Fruit fly (Drosophila melanogaster) ovary, adult (tissue): ENCODE results near the gene ClpX.

ENCODE experiments used
- CG17801 ChIP-seq: fragments of 200-800 bp; optimal IDR thresholded peaks from 2 replicates; lab custom pipeline; 2019; ENCODE audit warnings: missing biosample characterization, mild to moderate bottlenecking, missing genetic modification characterization, moderate library complexity; ENCODE audit not compliant: partially characterized antibody

ClpX gene

DNA sequence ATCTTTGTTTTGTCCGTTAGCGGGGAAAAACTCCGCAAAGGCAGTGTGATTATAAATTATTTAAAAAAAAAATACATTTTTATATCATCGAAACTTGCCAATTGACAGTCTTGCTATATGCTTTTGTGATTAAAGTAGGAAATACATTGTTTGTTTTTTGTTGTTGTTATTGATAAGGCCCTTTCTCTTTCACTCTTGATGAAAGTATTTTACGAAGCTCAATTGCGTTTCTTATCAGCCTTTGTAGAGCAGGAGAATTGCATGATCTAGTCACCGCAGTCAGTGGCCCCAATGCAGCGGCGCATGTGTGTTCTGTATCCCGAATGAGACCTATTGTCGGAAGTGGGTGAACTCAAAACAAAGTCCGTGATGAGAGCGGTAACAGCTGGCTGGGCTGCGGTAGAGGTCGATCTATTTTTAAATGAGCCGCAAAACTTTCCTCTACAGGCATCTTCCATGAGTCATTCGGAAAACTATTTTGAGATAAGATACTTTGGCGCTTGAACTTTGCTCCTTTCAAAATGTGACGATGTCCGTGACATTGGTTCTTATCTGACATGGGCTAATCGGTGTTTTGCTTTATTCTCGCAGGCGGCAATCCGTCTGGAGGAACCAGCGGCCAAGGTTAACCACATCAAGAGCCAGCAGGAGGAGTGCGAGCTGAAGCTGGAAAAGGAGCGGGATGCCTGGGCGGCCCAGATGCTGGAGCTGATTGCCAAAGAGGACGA is 7.0 kb upstream of the ClpX start:
- TF ChIP-seq CG17801 = no peak

DNA sequence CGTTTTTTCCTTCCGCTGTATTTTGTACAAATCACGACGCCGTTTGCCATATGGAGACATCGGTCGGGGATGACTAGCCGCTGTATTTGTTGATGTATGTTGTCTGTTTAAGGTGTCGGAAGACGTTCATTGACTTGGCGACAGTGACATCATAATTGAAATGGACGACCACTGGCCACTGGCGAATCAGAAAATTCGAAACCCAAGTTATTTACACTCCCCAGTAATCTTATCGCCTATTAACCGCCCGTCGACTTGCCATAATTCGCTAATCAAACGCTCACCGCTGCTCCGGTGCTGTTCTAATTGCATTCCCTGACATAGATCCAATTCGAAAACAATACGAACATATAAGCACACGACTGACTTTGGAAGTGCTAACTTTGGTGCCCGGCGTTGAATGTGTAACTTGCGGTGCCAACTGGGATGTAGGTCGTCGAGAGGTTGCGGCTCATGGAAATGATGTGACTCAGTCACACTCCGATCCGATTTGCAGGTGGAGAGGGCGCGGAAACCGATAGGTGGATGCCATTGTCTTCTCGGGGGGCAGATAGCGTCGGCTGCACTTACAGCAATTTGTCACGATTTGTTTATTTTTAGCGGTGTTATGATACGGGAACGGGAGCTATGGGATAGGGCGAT is 6.2 kb upstream of the ClpX start:
- no peak for TF ChIP-seq CG17801

DNA sequence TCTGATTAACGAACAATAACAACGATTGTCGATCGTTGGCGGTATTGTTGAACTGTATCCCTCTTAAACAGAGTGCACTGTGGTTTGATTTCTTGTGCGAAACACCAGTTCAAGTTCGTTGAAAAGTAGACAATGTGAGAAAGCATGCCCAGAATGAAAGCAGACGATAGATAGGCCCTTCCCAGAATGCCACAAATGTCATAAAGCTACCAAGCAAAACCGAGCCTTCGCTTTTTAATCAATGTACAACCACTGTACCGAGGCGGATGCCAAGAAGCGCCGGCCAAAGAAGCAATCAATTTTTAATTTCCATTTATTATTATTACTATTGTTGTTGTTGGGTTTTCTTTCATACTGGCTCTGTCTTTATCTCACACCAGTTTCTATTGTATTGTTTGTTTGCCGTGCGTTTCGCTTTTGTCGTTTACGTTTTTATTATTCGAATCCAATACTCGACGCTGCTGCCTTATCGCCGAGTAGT is 5.4 kb upstream of the ClpX start:
- TF ChIP-seq CG17801 = no peak

- peak; percentile 47 for TF ChIP-seq CG17801
Measured at dm6 chr3R:19905932-19906439, 2.5 kb upstream of the ClpX start.

DNA sequence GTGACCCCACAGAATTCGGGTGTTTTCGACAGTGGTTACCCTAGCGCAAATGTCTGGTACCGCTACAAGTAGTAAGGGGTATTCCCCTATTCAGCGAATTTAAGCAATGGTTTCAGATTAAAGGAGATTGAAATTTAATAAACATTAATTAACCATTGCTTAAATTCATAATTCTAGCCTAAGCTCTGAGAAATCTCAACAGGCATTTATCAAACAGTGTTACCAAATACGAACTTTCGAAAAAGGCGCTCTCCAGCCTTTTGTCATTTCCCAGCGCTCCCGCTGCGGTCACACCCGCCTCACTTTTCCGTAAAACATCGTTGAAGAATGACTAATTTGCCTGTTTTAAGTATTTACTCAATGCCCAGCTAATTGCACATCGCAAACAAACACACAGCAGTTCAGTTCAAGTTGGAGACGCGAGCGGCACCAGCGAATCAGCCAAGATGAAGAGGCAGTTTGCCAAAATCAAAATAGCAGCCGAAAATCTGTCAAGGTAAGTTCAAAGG is 1.4 kb upstream of the ClpX start, which contains the start of the genes Surf6 and RhoGAP92B:
Gene Surf6 (minus strand): TSS at position 4 of the 509 bp plus-strand sequence.
Gene RhoGAP92B (plus strand): TSS at position 300 of the 509 bp plus-strand sequence.
- peak; percentile 72 for TF ChIP-seq CG17801

DNA sequence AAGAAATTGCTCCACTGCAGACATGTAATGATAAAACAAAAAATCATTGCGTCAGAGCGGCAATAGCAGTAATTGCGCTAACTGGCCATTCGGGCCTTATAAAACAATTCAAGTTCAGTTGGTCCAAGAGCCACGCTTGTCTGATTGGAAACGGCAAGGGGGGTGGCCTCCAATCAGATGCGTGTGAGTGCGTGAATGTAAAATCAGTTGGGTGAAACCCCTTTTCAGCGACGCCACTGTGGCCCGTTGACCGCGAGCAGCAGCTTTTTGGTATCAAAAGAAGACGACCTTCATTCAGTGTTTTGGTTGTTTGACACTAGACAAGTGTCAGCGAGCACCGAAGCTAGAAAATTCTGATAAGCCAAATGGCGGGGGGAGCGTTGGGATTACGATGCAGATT is 1.2 kb downstream of the ClpX start:
- no peak for TF ChIP-seq CG17801

DNA sequence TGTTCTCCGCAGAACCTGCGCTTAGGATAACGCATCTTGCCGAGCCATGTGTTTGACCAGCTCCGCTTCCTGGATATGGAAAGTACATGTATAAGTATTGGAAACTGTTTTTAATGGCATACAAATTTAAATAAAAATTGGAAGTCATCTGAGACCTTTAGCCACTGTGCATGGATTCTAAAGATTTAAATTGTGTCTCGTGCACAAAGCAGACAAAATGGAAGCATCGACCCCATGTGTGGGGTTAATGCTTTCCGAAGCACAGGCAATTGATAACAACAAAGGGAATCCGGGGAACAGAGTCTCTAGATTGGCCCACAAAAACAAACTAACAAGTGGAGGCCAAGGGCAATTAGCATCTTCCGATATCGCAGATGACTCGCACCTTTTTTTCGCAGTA is 1.7 kb downstream of the ClpX start:
- TF ChIP-seq CG17801 = no peak

- no peak for TF ChIP-seq CG17801
Measured at dm6 chr3R:19895305-19895704, 8.2 kb downstream of the ClpX start.

dm6 chr3R:19892046-19892445 is 11.4 kb downstream of the ClpX start:
- TF ChIP-seq CG17801 = peak; percentile 16

DNA sequence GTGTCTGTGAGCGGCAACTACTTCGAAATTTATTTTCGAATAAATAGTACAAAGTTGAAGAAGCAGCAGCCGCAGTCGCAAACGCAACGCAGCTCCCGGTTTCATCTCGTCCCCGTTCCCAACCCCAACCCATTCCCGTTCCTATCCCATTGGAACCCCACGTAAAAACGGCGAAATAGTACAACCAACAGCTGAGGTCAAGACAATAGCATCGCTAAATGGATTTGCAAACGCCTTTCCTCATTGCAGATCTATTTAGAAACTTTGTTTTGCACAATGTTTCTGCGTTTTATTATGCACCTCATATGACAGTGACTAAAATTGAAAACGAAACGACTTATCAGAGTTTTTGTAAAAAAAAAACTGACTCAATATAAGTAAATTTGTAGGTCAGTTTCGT is 12.1 kb downstream of the ClpX start:
- no peak for TF ChIP-seq CG17801

- TF ChIP-seq CG17801 = peak; percentile 2
Measured at dm6 chr3R:19890340-19890998, 13.0 kb downstream of the ClpX start, which contains the start of gene CG4733. TSS of gene CG4733 (plus strand) at chr3R:19890689.

dm6 chr3R:19889603-19890187 is 13.8 kb downstream of the ClpX start:
- TF ChIP-seq CG17801 = no peak

- TF ChIP-seq CG17801 = no peak
Measured at dm6 chr3R:19888156-19888784, 15.2 kb downstream of the ClpX start, which contains the start of gene ninaE. TSS of gene ninaE (minus strand) at chr3R:19888206.

dm6 chr3R:19880431-19880939 is 23.0 kb downstream of the ClpX start:
- TF ChIP-seq CG17801 = peak; percentile 84

DNA sequence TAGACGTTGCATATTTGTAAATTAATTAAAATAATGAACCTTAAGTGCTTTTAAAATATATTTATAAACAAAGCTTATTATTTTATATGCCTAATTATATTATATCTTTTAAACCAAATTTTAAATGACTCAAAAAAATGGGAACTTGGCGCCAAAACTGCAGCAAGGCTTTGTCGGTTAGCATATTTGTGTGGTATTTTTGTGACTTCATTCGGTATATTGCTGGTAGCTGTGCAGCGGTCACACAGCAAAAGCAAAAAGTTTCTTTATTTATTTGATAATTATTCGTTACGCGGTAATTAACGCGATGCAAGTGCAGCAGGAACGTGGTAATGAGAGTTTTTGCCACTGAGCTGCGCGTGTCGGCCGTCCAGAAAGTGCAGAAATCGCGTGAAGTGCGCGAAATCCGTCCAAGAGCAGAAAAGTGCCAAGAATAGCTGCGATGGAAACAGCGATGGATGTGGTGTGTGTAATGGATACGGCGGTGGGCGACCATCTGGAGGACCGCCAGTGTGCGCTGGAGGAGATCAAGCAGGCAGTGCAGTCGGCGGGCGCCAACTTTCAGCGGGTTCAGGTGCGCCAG is 23.9 kb downstream of the ClpX start, which contains the start of gene Ask1:
Gene Ask1 (plus strand): TSS at position 250 of the 583 bp plus-strand sequence.
- TF ChIP-seq CG17801 = no peak
